Worm (Caenorhabditis elegans) whole organism, early embryonic: ENCODE results near the gene srx-16.

ENCODE experiments used
- B0310.2 ChIP-seq: sonication (generic microtip); optimal IDR thresholded peaks from 2 replicates; lab custom pipeline; 2016; ENCODE audit warnings: mild to moderate bottlenecking, missing genetic modification characterization, missing compliant biosample characterization
- ama-1 ChIP-seq: fragments of 150-350 bp; optimal IDR thresholded peaks from 2 replicates; lab custom pipeline; 2014
- ceh-36 ChIP-seq: sonication (generic microtip); optimal IDR thresholded peaks from 2 replicates; lab custom pipeline; 2016; ENCODE audit warnings: missing genetic modification characterization, inconsistent platforms, missing compliant biosample characterization
- ets-7 ChIP-seq: sonication (generic microtip); optimal IDR thresholded peaks from 2 replicates; lab custom pipeline; 2016; ENCODE audit warnings: missing genotype, missing genetic modification characterization, missing compliant biosample characterization
- hmg-4 ChIP-seq: fragments of 200-800 bp; sonication (Bioruptor generic); optimal IDR thresholded peaks from 2 replicates; lab custom pipeline; 2018; ENCODE audit warnings: mild to moderate bottlenecking, missing genetic modification characterization, missing compliant biosample characterization
- scrt-1 ChIP-seq: fragments of 200-800 bp; sonication (Bioruptor generic); IDR thresholded peaks from 2 replicates; pipeline ENCODE4 v1.3.6; 2022; ENCODE audit warnings: missing genetic modification characterization, missing compliant biosample characterization
- tbx-11 ChIP-seq: fragments of 200-800 bp; sonication (Bioruptor generic); IDR thresholded peaks from 2 replicates; pipeline ENCODE4 v1.3.6; 2022; ENCODE audit warnings: missing genetic modification characterization, missing compliant biosample characterization

ce11 chrV:6951306-6951705 is 24.8 kb upstream of the srx-16 start, which contains the start of gene T07H8.11:
- TF ChIP-seq scrt-1 (no peak), ama-1 (lab: Kevin White, UChicago) (no peak), ceh-36 (tag; lab: Kevin White, UChicago) (no peak), ets-7 (no peak), tbx-11 (GFP tag; lab: Robert Waterston, UW) (no peak), hmg-4 (GFP tag; lab: Kevin White, UChicago) (no peak), B0310.2 (tag; lab: Kevin White, UChicago) (no peak)
